Worm (Caenorhabditis elegans) whole organism, late embryonic: ENCODE results near the gene K11D12.14.

Experiments
- C38D4.7 ChIP-seq: fragments of 200-800 bp; sonication (Bioruptor generic); optimal IDR thresholded peaks from 2 replicates; lab custom pipeline; 2018; ENCODE audit warnings: mild to moderate bottlenecking, missing genetic modification characterization, moderate library complexity, missing compliant biosample characterization
- Y22D7AL.16 ChIP-seq: sonication (generic microtip); optimal IDR thresholded peaks from 2 replicates; lab custom pipeline; 2016; ENCODE audit warnings: missing genetic modification characterization, missing compliant biosample characterization
- ahr-1 ChIP-seq: sonication (generic microtip); optimal IDR thresholded peaks from 2 replicates; lab custom pipeline; 2016; ENCODE audit warnings: missing genetic modification characterization, missing compliant biosample characterization
- ceh-14 ChIP-seq: sonication (generic microtip); optimal IDR thresholded peaks from 2 replicates; lab custom pipeline; 2016; ENCODE audit warnings: missing genotype, missing genetic modification characterization, missing compliant biosample characterization
- ceh-19 ChIP-seq: fragments of 200-800 bp; sonication (Bioruptor generic); optimal IDR thresholded peaks from 2 replicates; lab custom pipeline; 2018; ENCODE audit warnings: mild to moderate bottlenecking, missing genetic modification characterization, missing compliant biosample characterization
- ceh-2 ChIP-seq: sonication (generic microtip); optimal IDR thresholded peaks from 2 replicates; lab custom pipeline; 2016; ENCODE audit warnings: missing genotype, missing genetic modification characterization, missing compliant biosample characterization
- ceh-22 ChIP-seq: sonication (generic microtip); optimal IDR thresholded peaks from 2 replicates; lab custom pipeline; 2017; ENCODE audit warnings: missing biosample characterization, missing genetic modification characterization
- ceh-48 ChIP-seq: sonication (generic microtip); optimal IDR thresholded peaks from 2 replicates; lab custom pipeline; 2016; ENCODE audit warnings: missing genetic modification characterization, inconsistent platforms, missing compliant biosample characterization
- ceh-9 ChIP-seq: sonication (generic microtip); optimal IDR thresholded peaks from 2 replicates; lab custom pipeline; 2016; ENCODE audit warnings: mild to moderate bottlenecking, missing genetic modification characterization, inconsistent platforms, missing compliant biosample characterization
- dmd-4 ChIP-seq: sonication (generic microtip); optimal IDR thresholded peaks from 2 replicates; lab custom pipeline; 2016; ENCODE audit warnings: borderline replicate concordance, missing genetic modification characterization, missing compliant biosample characterization
- elt-2 ChIP-seq: sonication (generic microtip); optimal IDR thresholded peaks from 2 replicates; lab custom pipeline; 2016; ENCODE audit warnings: missing genetic modification reagents, missing genetic modification characterization, missing compliant biosample characterization
- elt-4 ChIP-seq: sonication (generic microtip); optimal IDR thresholded peaks from 2 replicates; lab custom pipeline; 2016; ENCODE audit warnings: missing genetic modification characterization, missing compliant biosample characterization
- ets-4 ChIP-seq: sonication (generic microtip); optimal IDR thresholded peaks from 2 replicates; lab custom pipeline; 2016; ENCODE audit warnings: missing genetic modification characterization, missing compliant biosample characterization
- eyg-1 ChIP-seq: sonication (generic microtip); optimal IDR thresholded peaks from 2 replicates; lab custom pipeline; 2016; ENCODE audit warnings: missing genotype, missing genetic modification characterization, missing compliant biosample characterization
- fax-1 ChIP-seq: sonication (generic microtip); optimal IDR thresholded peaks from 2 replicates; lab custom pipeline; 2016; ENCODE audit warnings: missing genotype, missing genetic modification characterization, missing compliant biosample characterization
- fkh-6 ChIP-seq: sonication (generic microtip); optimal IDR thresholded peaks from 2 replicates; lab custom pipeline; 2016; ENCODE audit warnings: missing genetic modification characterization, missing compliant biosample characterization
- gmeb-2 ChIP-seq: sonication (generic microtip); optimal IDR thresholded peaks from 2 replicates; lab custom pipeline; 2016; ENCODE audit warnings: missing genetic modification characterization, inconsistent platforms, missing compliant biosample characterization
- hlh-30 ChIP-seq: sonication (generic microtip); optimal IDR thresholded peaks from 2 replicates; lab custom pipeline; 2017; ENCODE audit warnings: antibody characterized with exemption, missing genetic modification characterization, missing compliant biosample characterization; ENCODE audit not compliant: insufficient read depth
- hlh-8 ChIP-seq: sonication (generic microtip); optimal IDR thresholded peaks from 2 replicates; lab custom pipeline; 2016; ENCODE audit warnings: missing genotype, missing genetic modification characterization, missing compliant biosample characterization
- madf-2 ChIP-seq: sonication (generic microtip); optimal IDR thresholded peaks from 2 replicates; lab custom pipeline; 2017; ENCODE audit warnings: missing genetic modification characterization, missing compliant biosample characterization
- mec-3 ChIP-seq: sonication (generic microtip); optimal IDR thresholded peaks from 2 replicates; lab custom pipeline; 2016; ENCODE audit warnings: borderline replicate concordance, missing genetic modification characterization, missing compliant biosample characterization
- nhr-232 ChIP-seq: sonication (generic microtip); optimal IDR thresholded peaks from 2 replicates; lab custom pipeline; 2016; ENCODE audit warnings: missing genetic modification characterization, missing compliant biosample characterization
- npax-4 ChIP-seq: sonication (generic microtip); optimal IDR thresholded peaks from 2 replicates; lab custom pipeline; 2016; ENCODE audit warnings: missing genetic modification characterization, missing compliant biosample characterization
- odd-2 ChIP-seq: sonication (generic microtip); optimal IDR thresholded peaks from 2 replicates; lab custom pipeline; 2017; ENCODE audit warnings: antibody characterized with exemption, mild to moderate bottlenecking, missing genetic modification characterization, missing compliant biosample characterization
- pat-9 ChIP-seq: fragments of 200-800 bp; sonication (Bioruptor generic); optimal IDR thresholded peaks from 2 replicates; lab custom pipeline; 2018; ENCODE audit warnings: mild to moderate bottlenecking, missing genetic modification characterization, moderate library complexity, missing compliant biosample characterization
- pha-2 ChIP-seq: sonication (generic microtip); optimal IDR thresholded peaks from 2 replicates; lab custom pipeline; 2017; ENCODE audit warnings: mild to moderate bottlenecking, missing genetic modification characterization, missing compliant biosample characterization
- pqm-1 ChIP-seq: sonication (generic microtip); optimal IDR thresholded peaks from 2 replicates; lab custom pipeline; 2016; ENCODE audit warnings: missing genetic modification characterization, missing compliant biosample characterization
- rnt-1 ChIP-seq: sonication (generic microtip); optimal IDR thresholded peaks from 2 replicates; lab custom pipeline; 2016; ENCODE audit warnings: missing genetic modification characterization, missing compliant biosample characterization
- sdc-2 ChIP-seq: sonication (generic microtip); optimal IDR thresholded peaks from 2 replicates; lab custom pipeline; 2016; ENCODE audit warnings: missing genotype, missing genetic modification characterization, missing compliant biosample characterization
- syd-9 ChIP-seq: sonication (generic microtip); optimal IDR thresholded peaks from 2 replicates; lab custom pipeline; 2016; ENCODE audit warnings: mild to moderate bottlenecking, missing genetic modification characterization, moderate library complexity, missing compliant biosample characterization
- tbx-7 ChIP-seq: sonication (generic microtip); optimal IDR thresholded peaks from 2 replicates; lab custom pipeline; 2016; ENCODE audit warnings: missing genotype, missing genetic modification characterization, missing compliant biosample characterization
- unc-3 ChIP-seq, 2 experiments: fragments of 200-800 bp in 1 of 2; sonication (Bioruptor generic) in 1 of 2; sonication (generic microtip) in 1 of 2; conservative IDR thresholded peaks in 1 of 2; optimal IDR thresholded peaks in 1 of 2; 2 replicates each; pipeline versions ENCODE4 v1.3.6 to Lab custom; 2016 to 2022; ENCODE audit warnings: missing compliant biosample characterization in 2 of 2, missing genetic modification characterization in 2 of 2, missing genetic modification reagents in 1 of 2
- unc-86 ChIP-seq: sonication (generic microtip); optimal IDR thresholded peaks from 2 replicates; lab custom pipeline; 2016; ENCODE audit warnings: missing genetic modification characterization, missing compliant biosample characterization
- zip-5 ChIP-seq: sonication (generic microtip); optimal IDR thresholded peaks from 2 replicates; lab custom pipeline; 2016; ENCODE audit warnings: missing genetic modification characterization, missing compliant biosample characterization
- ztf-16 ChIP-seq: sonication (generic microtip); optimal IDR thresholded peaks from 2 replicates; lab custom pipeline; 2017; ENCODE audit warnings: missing genetic modification characterization, missing compliant biosample characterization

Gene K11D12.14

DNA sequence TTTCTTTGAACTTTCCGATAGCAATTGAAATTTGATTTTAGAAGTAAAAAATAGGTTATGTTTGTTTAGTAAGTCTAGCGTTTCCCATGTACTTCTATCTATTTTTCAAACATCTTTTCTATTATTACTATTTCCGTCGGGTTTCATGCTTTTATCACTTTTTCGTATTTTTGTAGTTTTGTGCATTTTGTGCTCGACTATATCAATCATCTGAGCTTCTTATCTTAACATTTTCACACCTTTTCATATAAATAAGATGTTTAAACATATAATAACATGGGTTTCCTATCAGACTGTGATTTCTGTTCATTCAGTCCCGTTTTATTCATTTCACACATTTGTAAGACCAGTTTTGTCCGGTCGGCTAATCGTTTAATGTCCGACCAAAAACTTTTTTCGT lies 31.4 kb upstream of the K11D12.14 start:
- no peak for TF ChIP-seq unc-3 (GFP tag; conservative IDR thresholded peaks at IDR 0.05; lab: Robert Waterston, UW)
- TF ChIP-seq unc-3 (tag; optimal IDR thresholded peaks at IDR 0.05; lab: Kevin White, UChicago), result no peak
- TF ChIP-seq tbx-7 (tag; lab: Kevin White, UChicago), result no peak
- TF ChIP-seq, all 69 proteins: peak for 0

ce11 chrV:5018810-5019274 lies 30.6 kb upstream of the K11D12.14 start, which contains the start of gene srr-4:
srr-4 (plus strand) TSS chrV:5019224.
- TF ChIP-seq elt-2 (tag; lab: Kevin White, UChicago), result no peak
- TF ChIP-seq madf-2 (tag; lab: Kevin White, UChicago), result no peak
- TF ChIP-seq pqm-1 (tag; lab: Kevin White, UChicago), result no peak
- TF ChIP-seq rnt-1 (tag; lab: Kevin White, UChicago), result no peak
- TF ChIP-seq C38D4.7 (GFP tag; lab: Kevin White, UChicago), result no peak
- no peak for TF ChIP-seq ceh-48 (tag; lab: Kevin White, UChicago)
- TF ChIP-seq elt-4 (tag; lab: Kevin White, UChicago), result no peak
- TF ChIP-seq gmeb-2 (tag; lab: Kevin White, UChicago), result no peak
- TF ChIP-seq Y22D7AL.16 (tag; lab: Kevin White, UChicago), result no peak
- no peak for TF ChIP-seq ceh-19 (GFP tag; lab: Kevin White, UChicago)
- no peak for TF ChIP-seq fax-1
- no peak for TF ChIP-seq ceh-9

DNA sequence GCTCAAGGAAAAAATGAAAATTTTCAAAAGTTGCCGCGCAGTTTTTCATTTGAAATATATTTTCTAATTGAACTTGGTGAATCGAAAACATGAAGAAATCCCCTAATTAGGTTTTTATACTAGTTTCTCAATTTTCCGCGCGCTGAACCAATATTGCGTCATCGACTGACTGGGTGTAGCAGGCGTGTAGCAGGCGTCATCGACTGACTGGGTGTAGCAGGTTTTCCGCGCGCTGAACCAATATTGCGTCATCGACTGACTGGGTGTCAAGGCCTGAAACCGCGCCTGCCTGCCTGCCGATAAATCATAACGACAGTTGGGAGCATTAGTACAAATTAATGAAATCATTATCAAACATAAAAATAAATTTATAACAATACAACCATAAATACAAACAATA lies 26.1 kb upstream of the K11D12.14 start:
- TF ChIP-seq unc-3 (GFP tag; conservative IDR thresholded peaks at IDR 0.05; lab: Robert Waterston, UW) (no peak), unc-3 (tag; optimal IDR thresholded peaks at IDR 0.05; lab: Kevin White, UChicago) (no peak), unc-86 (tag; lab: Kevin White, UChicago) (no peak), elt-2 (tag; lab: Kevin White, UChicago) (peak; percentile 7), pha-2 (tag; lab: Kevin White, UChicago) (no peak), tbx-7 (tag; lab: Kevin White, UChicago) (no peak), syd-9 (tag; lab: Kevin White, UChicago) (no peak)

DNA sequence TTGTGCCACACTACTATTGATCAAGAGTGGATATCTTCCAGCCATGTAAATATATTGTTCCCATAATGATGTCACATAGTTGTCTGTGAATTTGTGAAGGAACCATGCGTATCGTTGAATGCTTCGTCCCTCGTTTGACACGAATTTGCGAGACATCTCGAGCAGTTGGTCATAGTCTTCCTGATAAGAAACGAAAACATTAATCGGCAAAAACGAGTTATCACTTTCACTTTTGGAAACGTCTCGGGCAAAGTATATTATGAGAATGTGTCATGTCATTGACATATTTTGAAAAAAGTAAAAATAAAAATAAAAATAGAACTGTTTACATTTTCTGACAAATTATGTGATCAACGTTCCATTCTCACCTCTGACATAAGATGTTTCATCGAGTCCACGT lies 23.0 kb upstream of the K11D12.14 start:
- TF ChIP-seq npax-4 (tag; lab: Kevin White, UChicago) (no peak), elt-2 (tag; lab: Kevin White, UChicago) (peak; percentile 18)
- TF ChIP-seq, all 69 proteins: peak for 1

DNA sequence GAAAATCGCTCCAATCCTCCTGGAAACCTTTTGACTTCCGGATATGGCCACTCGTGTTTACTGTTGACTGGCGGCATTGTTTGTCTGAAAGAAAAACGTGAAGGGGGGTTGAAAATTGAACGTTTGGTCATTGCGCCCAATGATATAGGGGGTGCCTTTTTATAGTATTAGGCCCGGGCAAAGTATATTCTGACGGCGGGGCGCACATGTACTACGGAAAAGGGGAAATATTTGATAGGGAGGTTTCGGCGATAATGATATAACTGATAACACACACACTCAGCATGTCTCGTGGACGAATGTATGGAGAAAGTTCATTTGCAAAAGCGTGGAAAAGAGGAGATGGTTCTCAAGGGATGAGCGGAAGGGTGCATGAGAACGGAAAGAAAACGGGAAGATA lies 21.8 kb upstream of the K11D12.14 start, which contains the start of gene cpt-4:
TSS of gene cpt-4 (minus strand) at position 84 of the 400 bp plus-strand sequence.
- peak; percentile 89 for TF ChIP-seq elt-2 (tag; lab: Kevin White, UChicago)
- TF ChIP-seq ceh-2 (tag; lab: Kevin White, UChicago), result no peak

- TF ChIP-seq ceh-14 (tag; lab: Kevin White, UChicago) (no peak), odd-2 (no peak), fkh-6 (tag; lab: Kevin White, UChicago) (no peak), hlh-8 (tag; lab: Kevin White, UChicago) (no peak), hlh-30 (tag; lab: Kevin White, UChicago) (no peak), dmd-4 (tag; lab: Kevin White, UChicago) (no peak), ceh-22 (no peak), pat-9 (tag; lab: Kevin White, UChicago) (no peak), nhr-232 (tag; lab: Kevin White, UChicago) (no peak)
- TF ChIP-seq, all 69 proteins: peak for 0
These were observed 19.2 kb upstream of the K11D12.14 start for ce11 chrV:5030212-5030611.

ce11 chrV:5030715-5031114 lies 18.7 kb upstream of the K11D12.14 start, which contains the start of gene swt-7:
swt-7 (minus strand) TSS chrV:5030815.
- TF ChIP-seq nhr-232 (tag; lab: Kevin White, UChicago) (no peak), zip-5 (tag; lab: Kevin White, UChicago) (no peak), ahr-1 (no peak), pqm-1 (tag; lab: Kevin White, UChicago) (no peak), ztf-16 (tag; lab: Kevin White, UChicago) (no peak), sdc-2 (tag; lab: Kevin White, UChicago) (no peak), elt-4 (tag; lab: Kevin White, UChicago) (no peak), npax-4 (tag; lab: Kevin White, UChicago) (no peak), mec-3 (tag; lab: Kevin White, UChicago) (no peak), gmeb-2 (tag; lab: Kevin White, UChicago) (no peak), ceh-19 (GFP tag; lab: Kevin White, UChicago) (no peak), eyg-1 (no peak), ets-4 (tag; lab: Kevin White, UChicago) (no peak), ceh-48 (tag; lab: Kevin White, UChicago) (no peak)
